Fruit fly (Drosophila melanogaster) whole organism, embryonic: Measurements from ENCODE around the gene CG43367.

Source experiments
- Abd-B ChIP-seq: fragments of 200-800 bp; sonication (Bioruptor generic); optimal IDR thresholded peaks from 2 replicates; lab custom pipeline; 2018; ENCODE audit warnings: missing biosample characterization, mild to moderate bottlenecking, missing genetic modification characterization, moderate library complexity
- Bteb2 ChIP-seq: fragments of 200-800 bp; sonication (Bioruptor generic); optimal IDR thresholded peaks from 2 replicates; lab custom pipeline; 2016; ENCODE audit warnings: missing biosample characterization, missing genetic modification characterization
- CG12155 ChIP-seq: fragments of 200-800 bp; sonication (Bioruptor generic); optimal IDR thresholded peaks from 3 replicates; lab custom pipeline; 2016; ENCODE audit warnings: missing biosample characterization, missing genetic modification characterization
- CG13624 ChIP-seq: fragments of 200-800 bp; sonication (Bioruptor generic); optimal IDR thresholded peaks from 2 replicates; lab custom pipeline; 2016; ENCODE audit warnings: missing biosample characterization, missing genetic modification characterization
- CG15479 ChIP-seq: fragments of 200-800 bp; sonication (Bioruptor generic); optimal IDR thresholded peaks from 3 replicates; lab custom pipeline; 2019; ENCODE audit warnings: missing biosample characterization, mild to moderate bottlenecking, missing genetic modification characterization, moderate library complexity
- CG15601 ChIP-seq: fragments of 200-800 bp; sonication (Bioruptor generic); optimal IDR thresholded peaks from 3 replicates; lab custom pipeline; 2019; ENCODE audit warnings: missing biosample characterization, mild to moderate bottlenecking, missing genetic modification characterization, moderate library complexity
- CG16813 ChIP-seq: fragments of 200-800 bp; sonication (Bioruptor generic); IDR thresholded peaks from 3 replicates; pipeline ENCODE4 v1.3.6; 2022; ENCODE audit warnings: missing biosample characterization, missing genetic modification characterization; ENCODE audit not compliant: partially characterized antibody
- CG17186 ChIP-seq: fragments of 200-800 bp; sonication (Bioruptor generic); optimal IDR thresholded peaks from 3 replicates; lab custom pipeline; 2017; ENCODE audit warnings: missing biosample characterization, missing genetic modification reagents, missing genetic modification characterization
- CG17328 ChIP-seq: fragments of 200-800 bp; sonication (Bioruptor generic); IDR thresholded peaks from 2 replicates; pipeline ENCODE4 v1.3.6; 2022; ENCODE audit warnings: missing biosample characterization, missing genetic modification characterization
- CG2120 ChIP-seq: fragments of 200-800 bp; sonication (Bioruptor generic); optimal IDR thresholded peaks from 3 replicates; lab custom pipeline; 2016; ENCODE audit warnings: missing biosample characterization, missing genetic modification characterization
- CG30403 ChIP-seq: fragments of 200-800 bp; sonication (Bioruptor generic); optimal IDR thresholded peaks from 3 replicates; lab custom pipeline; 2016; ENCODE audit warnings: missing biosample characterization, missing genetic modification characterization
- CG34224 ChIP-seq: fragments of 200-800 bp; sonication (Bioruptor generic); IDR thresholded peaks from 3 replicates; pipeline ENCODE4 v1.3.6; 2022; ENCODE audit warnings: missing biosample characterization, missing genetic modification characterization; ENCODE audit not compliant: partially characterized antibody
- CG34422 ChIP-seq: fragments of 200-800 bp; sonication (Bioruptor generic); IDR thresholded peaks from 3 replicates; pipeline ENCODE4 v1.3.6; 2022; ENCODE audit warnings: missing biosample characterization, missing genetic modification characterization
- CG4424 ChIP-seq: fragments of 200-800 bp; sonication (Bioruptor generic); optimal IDR thresholded peaks from 3 replicates; lab custom pipeline; 2016; ENCODE audit warnings: missing biosample characterization, missing genetic modification characterization
- CG7987 ChIP-seq: fragments of 200-800 bp; sonication (Bioruptor generic); optimal IDR thresholded peaks from 2 replicates; lab custom pipeline; 2018; ENCODE audit warnings: missing biosample characterization, mild to moderate bottlenecking, missing genetic modification characterization, moderate library complexity
- CG9437 ChIP-seq: fragments of 200-800 bp; sonication (Bioruptor generic); optimal IDR thresholded peaks from 2 replicates; lab custom pipeline; 2018; ENCODE audit warnings: missing biosample characterization, mild to moderate bottlenecking, missing genetic modification characterization
- Dek ChIP-seq: fragments of 200-800 bp; sonication (Bioruptor generic); optimal IDR thresholded peaks from 3 replicates; lab custom pipeline; 2019; ENCODE audit warnings: missing biosample characterization, mild to moderate bottlenecking, missing genetic modification characterization, moderate library complexity
- Dip3 ChIP-seq: fragments of 200-800 bp; sonication (Bioruptor generic); optimal IDR thresholded peaks from 3 replicates; lab custom pipeline; 2016; ENCODE audit warnings: missing biosample characterization, missing genetic modification characterization
- Dll ChIP-seq: fragments of 200-800 bp; sonication (Bioruptor generic); IDR thresholded peaks from 4 replicates; pipeline ENCODE4 v1.3.6; 2022; ENCODE audit warnings: missing biosample characterization, missing genetic modification characterization; ENCODE audit not compliant: partially characterized antibody
- Ets97D ChIP-seq: fragments of 200-800 bp; sonication (Bioruptor generic); optimal IDR thresholded peaks from 3 replicates; lab custom pipeline; 2016; ENCODE audit warnings: missing biosample characterization, missing genetic modification characterization
- HmgZ ChIP-seq: fragments of 200-800 bp; sonication (Bioruptor generic); optimal IDR thresholded peaks from 2 replicates; lab custom pipeline; 2018; ENCODE audit warnings: missing biosample characterization, mild to moderate bottlenecking, missing genetic modification characterization
- NfI ChIP-seq: fragments of 200-800 bp; sonication (Bioruptor generic); optimal IDR thresholded peaks from 3 replicates; lab custom pipeline; 2018; ENCODE audit warnings: missing biosample characterization, mild to moderate bottlenecking, missing genetic modification characterization, moderate library complexity
- Opbp ChIP-seq: fragments of 200-800 bp; sonication (Bioruptor generic); IDR thresholded peaks from 3 replicates; pipeline ENCODE4 v1.3.6; 2022; ENCODE audit warnings: missing biosample characterization, missing genetic modification characterization; ENCODE audit not compliant: partially characterized antibody
- Rfx ChIP-seq: fragments of 200-800 bp; sonication (Bioruptor generic); IDR thresholded peaks from 2 replicates; pipeline ENCODE4 v1.3.6; 2022; ENCODE audit warnings: missing biosample characterization, missing genetic modification characterization
- Scr ChIP-seq: fragments of 200-800 bp; sonication (Bioruptor generic); IDR thresholded peaks from 2 replicates; pipeline ENCODE4 v1.3.6; 2022; ENCODE audit warnings: missing biosample characterization, missing genetic modification characterization; ENCODE audit not compliant: partially characterized antibody
- Stat92E ChIP-seq, 3 experiments: fragments of >200 bp in 2 of 3; fragments of 200-800 bp in 1 of 3; sonication (Bioruptor generic) in 1 of 3; optimal IDR thresholded peaks; 2 replicates each; lab custom pipeline; 2017 to 2019; ENCODE audit warnings: missing biosample characterization in 3 of 3, missing genetic modification characterization in 3 of 3, mild to moderate bottlenecking in 1 of 3, moderate library complexity in 1 of 3
- Xrp1 ChIP-seq: fragments of 200-800 bp; sonication (Bioruptor generic); IDR thresholded peaks from 2 replicates; pipeline ENCODE4 v1.3.6; 2022; ENCODE audit warnings: missing biosample characterization, missing genetic modification characterization
- bbx ChIP-seq: fragments of 200-800 bp; sonication (Bioruptor generic); IDR thresholded peaks from 2 replicates; pipeline ENCODE4 v1.3.6; 2022; ENCODE audit warnings: missing biosample characterization, missing genetic modification characterization; ENCODE audit not compliant: partially characterized antibody
- caup ChIP-seq: fragments of 200-800 bp; sonication (Bioruptor generic); optimal IDR thresholded peaks from 3 replicates; lab custom pipeline; 2017; ENCODE audit warnings: missing biosample characterization, mild to moderate bottlenecking, missing genetic modification characterization, moderate library complexity; ENCODE audit not compliant: severe bottlenecking
- crp ChIP-seq, 2 experiments: fragments of 200-800 bp; sonication (Bioruptor generic); optimal IDR thresholded peaks; 2 replicates in 1 of 2; 3 replicates in 1 of 2; lab custom pipeline; 2017; ENCODE audit warnings: missing biosample characterization in 2 of 2, missing genetic modification characterization in 2 of 2, mild to moderate bottlenecking in 1 of 2, moderate library complexity in 1 of 2
- esg ChIP-seq: fragments of 200-800 bp; sonication (Bioruptor generic); conservative IDR thresholded peaks from 2 replicates; pipeline ENCODE4 v1.3.6; 2022; ENCODE audit warnings: missing biosample characterization, missing genetic modification characterization
- ewg ChIP-seq: fragments of 200-800 bp; sonication (Bioruptor generic); optimal IDR thresholded peaks from 3 replicates; lab custom pipeline; 2017; ENCODE audit warnings: mild to moderate bottlenecking, missing biosample characterization, missing genetic modification reagents, missing genetic modification characterization
- fd3F ChIP-seq: fragments of 200-800 bp; sonication (Bioruptor generic); optimal IDR thresholded peaks from 2 replicates; lab custom pipeline; 2018; ENCODE audit warnings: missing biosample characterization, mild to moderate bottlenecking, missing genetic modification characterization, moderate library complexity
- fu2 ChIP-seq: fragments of 200-800 bp; sonication (Bioruptor generic); optimal IDR thresholded peaks from 2 replicates; lab custom pipeline; 2016; ENCODE audit warnings: missing biosample characterization, missing genetic modification characterization
- grau ChIP-seq: fragments of 200-800 bp; optimal IDR thresholded peaks from 3 replicates; lab custom pipeline; 2019; ENCODE audit warnings: missing biosample characterization, mild to moderate bottlenecking, missing genetic modification characterization, moderate library complexity
- gsb-n ChIP-seq: fragments of 200-800 bp; sonication (Bioruptor generic); optimal IDR thresholded peaks from 3 replicates; lab custom pipeline; 2018; ENCODE audit warnings: missing biosample characterization, mild to moderate bottlenecking, missing genetic modification characterization
- lilli ChIP-seq: fragments of 200-800 bp; sonication (Bioruptor generic); optimal IDR thresholded peaks from 3 replicates; lab custom pipeline; 2016; ENCODE audit warnings: missing biosample characterization, missing genetic modification characterization
- nau ChIP-seq: fragments of 200-800 bp; sonication (Bioruptor generic); optimal IDR thresholded peaks from 3 replicates; lab custom pipeline; 2017; ENCODE audit warnings: missing biosample characterization, mild to moderate bottlenecking, missing genetic modification characterization, missing genetic modification reagents
- otp ChIP-seq: fragments of 200-800 bp; sonication (Bioruptor generic); IDR thresholded peaks from 3 replicates; pipeline ENCODE4, ENCODE4 v1.3.6; 2022; ENCODE audit warnings: missing biosample characterization, missing genetic modification characterization
- p53 ChIP-seq: fragments of 200-800 bp; sonication (Bioruptor generic); optimal IDR thresholded peaks from 2 replicates; lab custom pipeline; 2016; ENCODE audit warnings: missing biosample characterization, missing genetic modification characterization
- pnt ChIP-seq: fragments of 200-800 bp; sonication (Bioruptor generic); optimal IDR thresholded peaks from 3 replicates; lab custom pipeline; 2016; ENCODE audit warnings: missing biosample characterization, missing genetic modification characterization
- row ChIP-seq: fragments of 200-800 bp; sonication (Bioruptor generic); IDR thresholded peaks from 3 replicates; pipeline ENCODE4 v1.3.6; 2022; ENCODE audit warnings: missing biosample characterization, missing genetic modification characterization
- scrt ChIP-seq: fragments of 200-800 bp; sonication (Bioruptor generic); optimal IDR thresholded peaks from 2 replicates; lab custom pipeline; 2018; ENCODE audit warnings: missing biosample characterization, mild to moderate bottlenecking, missing genetic modification characterization, moderate library complexity
- stwl ChIP-seq: fragments of 200-800 bp; sonication (Bioruptor generic); optimal IDR thresholded peaks from 3 replicates; lab custom pipeline; 2018; ENCODE audit warnings: missing biosample characterization, mild to moderate bottlenecking, missing genetic modification characterization, moderate library complexity
- tin ChIP-seq: fragments of 200-800 bp; sonication (Bioruptor generic); optimal IDR thresholded peaks from 3 replicates; lab custom pipeline; 2016; ENCODE audit warnings: missing biosample characterization, missing genetic modification characterization
- vfl ChIP-seq: fragments of 200-800 bp; sonication (Bioruptor generic); optimal IDR thresholded peaks from 2 replicates; lab custom pipeline; 2016; ENCODE audit warnings: missing biosample characterization, missing genetic modification characterization
- vvl ChIP-seq: fragments of 200-800 bp; sonication (Bioruptor generic); IDR thresholded peaks from 2 replicates; pipeline ENCODE4 v1.3.6; 2022; ENCODE audit warnings: missing biosample characterization, missing genetic modification characterization
- zen ChIP-seq: fragments of 200-800 bp; sonication (Bioruptor generic); optimal IDR thresholded peaks from 3 replicates; lab custom pipeline; 2018; ENCODE audit warnings: missing biosample characterization, mild to moderate bottlenecking, missing genetic modification characterization, moderate library complexity

Gene CG43367

dm6 chr3L:4186659-4187058 lies 7.1 kb upstream of the CG43367 start, which contains the start of gene VhaM9.7-c (continued):
- TF ChIP-seq Xrp1 (GFP tag; lab: Robert Waterston, UW): peak; percentile 36; the same call in 1 of the 2 replicates
- no peak for TF ChIP-seq p53 (GFP tag; lab: Kevin White, UChicago)
- TF ChIP-seq CG2120: peak; percentile 70
- peak; percentile 0 for TF ChIP-seq Dek
- TF ChIP-seq pnt (GFP tag; lab: Kevin White, UChicago): no peak
- TF ChIP-seq fu2: peak; percentile 53
- 0 out of 2 replicates have a peak, but pooled peaks have one; percentile 17 for TF ChIP-seq bbx (GFP tag; lab: Robert Waterston, UW)
- TF ChIP-seq Bteb2 (GFP tag; lab: Kevin White, UChicago): peak; percentile 38
- peak; percentile 30 for TF ChIP-seq CG4424
- peak; percentile 47 for TF ChIP-seq CG13624
- TF ChIP-seq CG16813 (GFP tag; lab: Robert Waterston, UW): no peak
- TF ChIP-seq Stat92E (GFP tag; optimal IDR thresholded peaks at IDR 0.05; lab: Kevin White, UChicago): peak in 1 of 3 experiments; percentile 33
- peak; percentile 9 for TF ChIP-seq CG15601 (tag; lab: Kevin White, UChicago)
- TF ChIP-seq otp (GFP tag; lab: Robert Waterston, UW): peak; percentile 45; the same call in 1 of the 3 replicates
- TF ChIP-seq stwl (tag; lab: Kevin White, UChicago): peak; percentile 96
- TF ChIP-seq CG9437 (GFP tag; lab: Kevin White, UChicago): peak; percentile 13
- peak; percentile 26 for TF ChIP-seq grau (tag; lab: Kevin White, UChicago)
- TF ChIP-seq vfl (GFP tag; lab: Kevin White, UChicago): peak; percentile 44
- TF ChIP-seq Dll (GFP tag; lab: Robert Waterston, UW): 0 out of 4 replicates have a peak, but pooled peaks have one; percentile 16
- peak; percentile 53; the same call in 1 of the 3 replicates for TF ChIP-seq CG34422 (GFP tag; lab: Robert Waterston, UW)
- peak; percentile 43 for TF ChIP-seq caup (GFP tag; lab: Kevin White, UChicago)
- TF ChIP-seq lilli (GFP tag; lab: Kevin White, UChicago): peak; percentile 49
- no peak for TF ChIP-seq esg (GFP tag; lab: Robert Waterston, UW)
- TF ChIP-seq nau (GFP tag; lab: Kevin White, UChicago): no peak
- peak; percentile 61 for TF ChIP-seq NfI (GFP tag; lab: Kevin White, UChicago)
- TF ChIP-seq zen (tag; lab: Kevin White, UChicago): peak; percentile 37
- TF ChIP-seq Dip3 (GFP tag; lab: Kevin White, UChicago): peak; percentile 8
- TF ChIP-seq row (GFP tag; lab: Robert Waterston, UW): 0 out of 3 replicates have a peak, but pooled peaks have one; percentile 7
- TF ChIP-seq Opbp (GFP tag; lab: Robert Waterston, UW): 0 out of 3 replicates have a peak, but pooled peaks have one; percentile 29
- TF ChIP-seq tin (GFP tag; lab: Kevin White, UChicago): peak; percentile 32
- TF ChIP-seq CG17328 (GFP tag; lab: Robert Waterston, UW): no peak
- peak; percentile 60 for TF ChIP-seq HmgZ (tag; lab: Kevin White, UChicago)
- peak; percentile 28 for TF ChIP-seq CG12155 (GFP tag; lab: Kevin White, UChicago)
- peak; percentile 39 for TF ChIP-seq CG7987 (GFP tag; lab: Kevin White, UChicago)
- TF ChIP-seq Scr (GFP tag; lab: Robert Waterston, UW): peak; percentile 28; the same call in 1 of the 2 replicates
- TF ChIP-seq gsb-n (tag; lab: Kevin White, UChicago): peak; percentile 24
- no peak for TF ChIP-seq fd3F
- peak; percentile 7 for TF ChIP-seq ewg (GFP tag; lab: Kevin White, UChicago)
- TF ChIP-seq Ets97D (GFP tag; lab: Kevin White, UChicago): peak; percentile 65
- peak; percentile 56 to 87 for TF ChIP-seq crp (GFP tag; optimal IDR thresholded peaks at IDR 0.05; lab: Kevin White, UChicago)
- peak; percentile 19 for TF ChIP-seq CG17186
- peak; percentile 28 for TF ChIP-seq Abd-B (GFP tag; lab: Kevin White, UChicago)
- TF ChIP-seq CG15479 (GFP tag; lab: Kevin White, UChicago): no peak
- peak; percentile 65 for TF ChIP-seq vvl (GFP tag; lab: Robert Waterston, UW)
- TF ChIP-seq CG30403 (GFP tag; lab: Kevin White, UChicago): peak; percentile 47
- TF ChIP-seq scrt: peak; percentile 54
- peak; percentile 72 for TF ChIP-seq Rfx (GFP tag; lab: Robert Waterston, UW)
- peak; percentile 15; the same call in 1 of the 3 replicates for TF ChIP-seq CG34224
